Worm (Caenorhabditis elegans): Measurements from ENCODE around the gene mod-1.
A peak's percentile ranks its signal among the peaks of the same experiment; 100 is the strongest.

mod-1 gene

DNA sequence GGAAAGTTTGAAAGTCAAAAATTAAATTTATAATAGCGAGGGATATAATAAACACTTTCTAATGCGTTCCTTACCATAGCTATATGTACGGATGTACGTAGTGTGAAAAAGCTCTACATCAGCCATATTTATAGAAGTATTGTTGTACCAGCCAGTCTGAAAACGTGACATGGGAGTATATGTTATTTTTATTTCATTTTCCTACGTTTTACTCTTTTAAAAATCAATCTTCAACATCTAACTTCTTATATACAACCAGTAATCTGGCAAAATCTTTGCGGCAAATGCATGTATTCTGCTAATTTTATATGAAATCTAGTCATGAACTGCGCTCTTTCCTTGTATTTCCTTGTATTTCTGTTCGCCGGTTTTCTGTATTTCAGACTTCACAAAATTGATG, 18.5 kb upstream of the mod-1 start, which contains the start of gene H14N18.2:
Gene H14N18.2 (plus strand): TSS at position 301 of the 400 bp plus-strand sequence.
- TF ChIP-seq zip-2 (tag; optimal IDR thresholded peaks at IDR 0.05) (no peak), nhr-237 (tag; optimal IDR thresholded peaks at IDR 0.05) (no peak), unc-62 (GFP tag; optimal IDR thresholded peaks at IDR 0.05 in 1 of 2) (no peak), unc-62 (tag; optimal IDR thresholded peaks at IDR 0.05) (no peak), nhr-77 (tag; optimal IDR thresholded peaks at IDR 0.05) (no peak), daf-12 (tag; optimal IDR thresholded peaks at IDR 0.05) (no peak), dve-1 (tag; optimal IDR thresholded peaks at IDR 0.05; ENCODE audit: insufficient read depth) (no peak), ztf-7 (tag; optimal IDR thresholded peaks at IDR 0.05) (no peak), jun-1 (tag; optimal IDR thresholded peaks at IDR 0.05) (no peak), lin-13 (GFP tag; optimal IDR thresholded peaks at IDR 0.05) (no peak), dmd-9 (GFP tag; IDR thresholded peaks at IDR 0.05) (no peak), nhr-111 (GFP tag; optimal IDR thresholded peaks at IDR 0.05) (no peak), madf-9 (GFP tag; conservative IDR thresholded peaks at IDR 0.05) (no peak), nhr-102 (tag; optimal IDR thresholded peaks at IDR 0.05) (no peak), zip-11 (GFP tag; IDR thresholded peaks at IDR 0.05) (no peak), lin-15B (tag; optimal IDR thresholded peaks at IDR 0.05) (no peak), aha-1 (tag) (no peak), ceh-32 (tag; optimal IDR thresholded peaks at IDR 0.05; ENCODE audit: poor library complexity) (no peak), F10B5.3 (tag; optimal IDR thresholded peaks at IDR 0.05) (no peak)

DNA sequence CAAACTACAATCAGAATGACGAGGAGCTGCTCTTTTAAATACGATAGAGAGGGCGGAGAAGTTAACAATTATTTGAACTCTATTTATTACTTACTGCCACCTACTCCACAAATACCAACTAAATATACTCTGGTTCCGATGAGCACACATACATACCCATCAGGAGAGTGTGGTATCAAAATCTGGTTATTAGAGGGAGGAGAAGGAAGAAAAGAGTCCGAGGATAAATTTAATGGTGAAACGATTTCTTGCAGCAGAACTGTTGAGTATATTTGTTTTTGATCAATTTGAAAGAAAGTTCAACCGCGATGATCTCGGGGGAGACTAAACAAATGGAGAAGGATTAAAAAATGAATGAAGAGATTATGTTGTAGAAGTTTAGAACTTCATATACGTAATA, 15.1 kb upstream of the mod-1 start, which contains the start of gene H14N18.4:
Gene H14N18.4 (minus strand): TSS at position 12 of the 400 bp plus-strand sequence.
- TF ChIP-seq mxl-2 (GFP tag; conservative IDR thresholded peaks at IDR 0.05), result no peak
- no peak for TF ChIP-seq mdl-1 (tag; optimal IDR thresholded peaks at IDR 0.05)
- peak in 1 of 2 experiments; percentile 98 for TF ChIP-seq unc-62 (GFP tag; optimal IDR thresholded peaks at IDR 0.05 in 1 of 2)
- no peak for TF ChIP-seq unc-62 (tag; optimal IDR thresholded peaks at IDR 0.05)
- no peak for TF ChIP-seq zag-1 (tag; optimal IDR thresholded peaks at IDR 0.05)
- 0 out of 2 replicates have a peak, but pooled peaks have one; percentile 19 for TF ChIP-seq ctbp-1 (GFP tag; IDR thresholded peaks at IDR 0.05)

DNA sequence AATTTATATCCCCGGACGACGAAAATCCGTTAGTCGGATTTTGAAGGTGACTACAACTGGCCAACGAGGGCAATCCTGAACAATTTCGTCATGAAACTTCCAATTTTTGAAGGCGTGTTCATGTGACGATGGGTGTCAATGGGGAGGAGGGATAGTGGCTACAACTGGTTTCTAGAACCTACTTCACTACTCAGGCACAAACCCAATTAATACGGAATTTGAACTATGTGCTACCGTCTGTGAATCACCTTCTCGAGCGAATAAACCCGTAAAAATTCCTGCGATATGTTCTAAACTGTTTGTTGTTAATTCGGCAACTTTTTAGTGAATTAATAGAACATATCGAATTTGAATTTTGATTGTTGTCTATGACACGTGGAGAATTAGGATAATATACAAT, 13.9 kb upstream of the mod-1 start:
- TF ChIP-seq unc-62 (GFP tag; optimal IDR thresholded peaks at IDR 0.05 in 1 of 2) (peak in 1 of 2 experiments; percentile 92), unc-62 (tag; optimal IDR thresholded peaks at IDR 0.05) (no peak), ceh-44 (GFP tag; IDR thresholded peaks at IDR 0.05) (no peak), zip-2 (tag; optimal IDR thresholded peaks at IDR 0.05) (no peak)

DNA sequence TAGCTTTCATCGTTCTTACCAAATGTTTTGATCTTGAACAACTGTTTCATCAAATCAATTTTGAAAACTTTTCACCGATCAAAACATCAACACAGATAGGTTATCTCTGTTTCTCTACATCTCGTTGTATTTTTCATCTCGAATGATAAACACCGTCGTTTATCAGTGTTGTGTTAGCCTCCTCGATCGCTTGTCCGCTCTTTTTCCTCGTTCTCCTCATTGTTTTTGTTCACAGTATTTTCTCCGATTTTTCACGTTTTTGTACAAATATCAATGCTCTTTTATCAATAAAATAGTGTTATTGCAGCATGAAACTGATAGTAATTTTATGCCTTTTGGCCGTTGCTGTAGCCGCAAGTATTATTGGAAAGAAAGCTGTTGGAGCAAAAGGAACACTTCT, 8.9 kb upstream of the mod-1 start, which contains the start of gene ttr-47:
Gene ttr-47 (plus strand): TSS at position 308 of the 400 bp plus-strand sequence.
- TF ChIP-seq daf-16 (GFP tag; optimal IDR thresholded peaks at IDR 0.05) (peak in 1 of 2 experiments; percentile 93), daf-16 (tag; optimal IDR thresholded peaks at IDR 0.05) (peak; percentile 99), F26F4.8 (GFP tag; conservative IDR thresholded peaks at IDR 0.05) (no peak), ctbp-1 (GFP tag; IDR thresholded peaks at IDR 0.05) (no peak), set-16 (GFP tag; IDR thresholded peaks at IDR 0.05) (no peak), F37D6.2 (tag; optimal IDR thresholded peaks at IDR 0.05) (no peak), dmd-6 (GFP tag; IDR thresholded peaks at IDR 0.05) (peak; percentile 16; the same call in 1 of the 2 replicates), php-3 (GFP tag; IDR thresholded peaks at IDR 0.05) (peak; percentile 78), attf-4 (tag; optimal IDR thresholded peaks at IDR 0.05) (no peak), mdl-1 (tag; optimal IDR thresholded peaks at IDR 0.05) (no peak), nhr-10 (tag; optimal IDR thresholded peaks at IDR 0.05) (no peak), unc-62 (GFP tag; optimal IDR thresholded peaks at IDR 0.05 in 1 of 2) (peak in 1 of 2 experiments; percentile 89), unc-62 (tag; optimal IDR thresholded peaks at IDR 0.05) (no peak), ceh-82 (tag; optimal IDR thresholded peaks at IDR 0.05) (no peak), dve-1 (tag; optimal IDR thresholded peaks at IDR 0.05; ENCODE audit: insufficient read depth) (peak; percentile 72), nhr-41 (GFP tag; IDR thresholded peaks at IDR 0.05) (no peak), mes-2 (tag; optimal IDR thresholded peaks at IDR 0.05; ENCODE audit: poor library complexity, severe bottlenecking) (no peak), ceh-20 (GFP tag; IDR thresholded peaks at IDR 0.05) (no peak), lin-15B (tag; optimal IDR thresholded peaks at IDR 0.05) (no peak), Y105C5A.15 (GFP tag; IDR thresholded peaks at IDR 0.05) (no peak), mep-1 (tag; optimal IDR thresholded peaks at IDR 0.05) (no peak), lsy-2 (tag; optimal IDR thresholded peaks at IDR 0.05) (no peak), Y5F2A.4 (GFP tag; optimal IDR thresholded peaks at IDR 0.05) (no peak), nhr-102 (tag; optimal IDR thresholded peaks at IDR 0.05) (peak; percentile 50), ZK337.2 (GFP tag; IDR thresholded peaks at IDR 0.05) (no peak), madf-5 (GFP tag; IDR thresholded peaks at IDR 0.05) (no peak), sdz-12 (GFP tag; optimal IDR thresholded peaks at IDR 0.05) (no peak), tra-1 (GFP tag; IDR thresholded peaks at IDR 0.05) (no peak), F49E8.2 (tag; optimal IDR thresholded peaks at IDR 0.05; ENCODE audit: borderline replicate concordance) (no peak)
